Worm (Caenorhabditis elegans): ENCODE measurements around the gene C07E3.9.
A peak's percentile ranks its signal among the peaks of the same experiment; 100 is the strongest.

Gene C07E3.9

DNA sequence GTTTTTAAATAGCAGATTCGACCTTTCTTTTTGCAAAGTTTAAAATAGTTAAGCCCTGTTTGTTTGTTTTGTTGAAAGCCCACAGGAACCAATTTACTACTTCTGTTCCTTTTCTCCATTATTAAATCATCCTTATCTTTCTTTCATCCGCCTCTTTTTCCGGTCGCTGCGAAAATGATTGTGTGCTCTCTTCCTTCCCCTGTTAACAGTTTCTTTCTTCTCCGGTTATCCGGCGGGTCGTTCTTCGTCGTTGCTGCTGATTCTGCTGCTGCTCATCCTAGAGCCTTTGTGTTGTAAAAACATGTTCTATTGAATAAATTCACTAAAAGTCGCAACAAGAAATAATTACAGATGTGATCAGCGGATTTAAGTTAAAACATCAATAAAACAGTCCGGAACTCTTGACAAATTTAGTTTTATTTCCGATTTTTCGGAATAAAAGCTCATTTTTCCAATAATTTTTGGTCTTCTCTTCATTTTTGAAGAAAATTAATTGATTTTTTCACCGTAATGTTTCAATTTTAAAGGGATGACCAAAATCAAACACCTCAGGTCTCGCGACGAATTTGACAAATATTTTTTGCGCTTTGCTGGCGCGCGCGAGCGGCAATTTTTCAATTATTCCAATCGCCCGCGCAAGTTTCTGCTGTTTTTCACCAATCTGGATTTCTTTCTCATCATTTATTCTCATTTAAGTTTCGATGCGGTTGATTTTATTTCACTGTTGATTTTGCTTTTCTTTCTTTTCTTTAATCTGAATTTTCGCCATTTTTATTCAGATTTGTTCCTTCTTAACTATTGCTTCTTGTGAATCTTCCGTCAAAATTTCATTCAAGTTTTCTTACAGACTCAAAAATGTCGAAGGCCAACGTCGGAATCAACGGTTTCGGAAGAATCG, 43.0 kb downstream of the C07E3.9 start, which contains the start of gene gpd-1 (continued):
- TF ChIP-seq B0336.3 (GFP tag; IDR thresholded peaks at IDR 0.05) (peak; percentile 87), ceh-100 (GFP tag; IDR thresholded peaks at IDR 0.05) (peak; percentile 46; the same call in 1 of the 2 replicates), snpc-1.1 (tag; optimal IDR thresholded peaks at IDR 0.05; ENCODE audit: insufficient read depth) (peak; percentile 44), lin-54 (GFP tag; optimal IDR thresholded peaks at IDR 0.05) (peak; percentile 83), hrde-1 (tag; optimal IDR thresholded peaks at IDR 0.05; ENCODE audit: borderline replicate concordance) (peak; percentile 72), somi-1 (GFP tag; optimal IDR thresholded peaks at IDR 0.05) (no peak), ceh-58 (GFP tag; IDR thresholded peaks at IDR 0.05) (no peak), C17E4.6 (GFP tag; IDR thresholded peaks at IDR 0.05) (peak; percentile 60; the same call in 1 of the 2 replicates), ztf-25 (GFP tag; IDR thresholded peaks at IDR 0.05) (no peak), F57C9.4 (tag; optimal IDR thresholded peaks at IDR 0.05) (peak; percentile 62), efl-1 (GFP tag; optimal IDR thresholded peaks at IDR 0.05) (peak; percentile 99), B0261.1 (tag; optimal IDR thresholded peaks at IDR 0.05) (no peak), ztf-3 (GFP tag; optimal IDR thresholded peaks at IDR 0.05) (no peak), nhr-120 (GFP tag; IDR thresholded peaks at IDR 0.05) (no peak), B0035.1 (tag; optimal IDR thresholded peaks at IDR 0.05) (no peak), lsy-27 (tag; optimal IDR thresholded peaks at IDR 0.05; ENCODE audit: borderline replicate concordance, insufficient read depth) (no peak), snpc-3.4 (tag; optimal IDR thresholded peaks at IDR 0.05) (peak; percentile 93), hlh-26 (GFP tag; conservative IDR thresholded peaks at IDR 0.05) (no peak), gei-17 (GFP tag; optimal IDR thresholded peaks at IDR 0.05) (no peak), tbx-9 (tag; optimal IDR thresholded peaks at IDR 0.05; ENCODE audit: borderline replicate concordance) (no peak), nfya-1 (tag; optimal IDR thresholded peaks at IDR 0.05; ENCODE audit: borderline replicate concordance, insufficient read depth) (no peak), nfya-2 (GFP tag; IDR thresholded peaks at IDR 0.05) (no peak), F39B2.1 (GFP tag; IDR thresholded peaks at IDR 0.05) (no peak), Y95B8A.8 (GFP tag; IDR thresholded peaks at IDR 0.05) (peak; percentile 90), aptf-2 (GFP tag; conservative IDR thresholded peaks at IDR 0.05) (no peak), F52B5.7 (tag; optimal IDR thresholded peaks at IDR 0.05) (no peak), ZK185.1 (tag; optimal IDR thresholded peaks at IDR 0.05; ENCODE audit: poor library complexity, severe bottlenecking) (no peak), F57A8.1 (GFP tag; optimal IDR thresholded peaks at IDR 0.05) (no peak), F55B11.4 (tag; optimal IDR thresholded peaks at IDR 0.05; ENCODE audit: borderline replicate concordance, insufficient read depth) (no peak), sdz-38 (tag; optimal IDR thresholded peaks at IDR 0.05) (no peak), snpc-4 (GFP tag; optimal IDR thresholded peaks at IDR 0.05) (peak; percentile 36), snpc-4 (tag; optimal IDR thresholded peaks at IDR 0.05) (peak in 2 of 4 experiments; percentile 2 to 53), Y53G8AR.9 (GFP tag; conservative IDR thresholded peaks at IDR 0.05) (peak; percentile 81; the same call in 1 of the 2 replicates), Y56A3A.18 (GFP tag; IDR thresholded peaks at IDR 0.05) (no peak), hlh-12 (tag; optimal IDR thresholded peaks at IDR 0.05) (no peak), akir-1 (GFP tag; optimal IDR thresholded peaks at IDR 0.05) (no peak), pha-4 (tag; optimal IDR thresholded peaks at IDR 0.05) (no peak), fkh-3 (tag; optimal IDR thresholded peaks at IDR 0.05) (no peak), atf-7 (tag; optimal IDR thresholded peaks at IDR 0.05) (peak; percentile 29)
